Fruit fly (Drosophila melanogaster) whole organism, wandering third instar larva: ENCODE measurements around the gene Mitofilin.
A peak's percentile ranks its signal among the peaks of the same experiment; 100 is the strongest.

Experiments used
- GATAd ChIP-seq: sonication (Bioruptor generic); optimal IDR thresholded peaks from 2 replicates; lab custom pipeline; 2016; ENCODE audit warnings: missing biosample characterization, missing genetic modification characterization
- Hnf4 ChIP-seq: fragments of 200-800 bp; sonication (Bioruptor generic); optimal IDR thresholded peaks from 2 replicates; lab custom pipeline; 2016; ENCODE audit warnings: missing biosample characterization, mild to moderate bottlenecking, missing genetic modification characterization
- Hr78 ChIP-seq: fragments of >200 bp; optimal IDR thresholded peaks from 2 replicates; lab custom pipeline; 2017; ENCODE audit warnings: missing biosample characterization, missing genetic modification characterization
- foxo ChIP-seq, 2 experiments: fragments of 200-800 bp; sonication (Bioruptor generic); optimal IDR thresholded peaks; 2 replicates in 1 of 2; 3 replicates in 1 of 2; lab custom pipeline; 2016 to 2017; ENCODE audit warnings: missing biosample characterization in 2 of 2, missing genetic modification characterization in 2 of 2
- h ChIP-seq: fragments of 200-800 bp; sonication (Bioruptor generic); optimal IDR thresholded peaks from 3 replicates; lab custom pipeline; 2016; ENCODE audit warnings: missing biosample characterization, mild to moderate bottlenecking, missing genetic modification characterization
- pan ChIP-seq: fragments of >200 bp; optimal IDR thresholded peaks from 2 replicates; lab custom pipeline; 2017
- psq ChIP-seq: fragments of 200-800 bp; sonication (Bioruptor generic); optimal IDR thresholded peaks from 3 replicates; lab custom pipeline; 2017; ENCODE audit warnings: missing biosample characterization, mild to moderate bottlenecking, missing genetic modification characterization, moderate library complexity

dm6 chr3R:22023041-22023626 is at the start of gene Mitofilin, which contains the start of gene mRpL35:
- TF ChIP-seq psq (GFP tag; lab: Kevin White, UChicago) (peak; percentile 46), Hr78 (GFP tag; lab: Kevin White, UChicago) (no peak), pan (lab: Kevin White, UChicago) (no peak), h (GFP tag; lab: Kevin White, UChicago) (peak; percentile 51), GATAd (GFP tag; lab: Kevin White, UChicago) (no peak), Hnf4 (GFP tag; lab: Kevin White, UChicago) (no peak), foxo (GFP tag; optimal IDR thresholded peaks at IDR 0.05; lab: Kevin White, UChicago) (peak in 1 of 2 experiments; percentile 58)
